Fruit fly (Drosophila melanogaster) whole organism: ENCODE measurements around the gene CG5056.

Experiments
- EcR ChIP-seq, 2 experiments: fragments of >200 bp; optimal IDR thresholded peaks; 2 replicates each; lab custom pipeline; 2017; ENCODE audit warnings: missing biosample characterization in 2 of 2, missing genetic modification characterization in 2 of 2, missing genetic modification reagents in 2 of 2
- psq ChIP-seq: fragments of >200 bp; optimal IDR thresholded peaks from 2 replicates; lab custom pipeline; 2017
- usp ChIP-seq: fragments of >200 bp; optimal IDR thresholded peaks from 2 replicates; lab custom pipeline; 2017; ENCODE audit warnings: missing biosample characterization, missing genetic modification characterization, mixed read lengths

DNA sequence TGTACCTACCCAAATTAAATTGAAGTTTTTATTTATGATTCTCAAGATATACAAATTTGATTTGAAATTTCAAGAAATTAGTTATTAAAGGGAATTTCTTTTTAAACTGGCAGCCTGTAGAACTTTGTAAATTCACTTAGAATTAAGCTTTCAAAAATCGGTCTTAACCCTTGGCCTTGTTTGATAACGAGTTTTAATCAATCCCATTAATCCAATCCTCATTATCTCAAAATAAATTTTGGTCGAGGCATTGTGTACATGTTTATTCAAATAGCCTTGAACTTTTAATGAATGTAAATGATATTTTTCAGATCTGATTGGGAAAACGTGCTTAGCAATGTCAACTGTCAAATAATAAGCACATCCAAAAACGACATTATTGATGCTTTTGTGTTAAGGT lies 26.7 kb upstream of the CG5056 start:
- no peak for TF ChIP-seq psq (lab: Kevin White, UChicago)
- no peak for TF ChIP-seq usp (GFP tag; lab: Kevin White, UChicago)
- TF ChIP-seq EcR (GFP tag; optimal IDR thresholded peaks at IDR 0.05; lab: Kevin White, UChicago) = no peak
